Worm (Caenorhabditis elegans) whole organism, L3 larva: ENCODE results near the gene F59A6.4.

ENCODE experiments used
- daf-12 ChIP-seq: fragments of 150-350 bp; optimal IDR thresholded peaks from 2 replicates; lab custom pipeline; 2014; ENCODE audit warnings: missing biosample characterization, missing genetic modification reagents, missing genetic modification characterization
- elt-1 ChIP-seq: fragments of 150-350 bp; optimal IDR thresholded peaks from 2 replicates; lab custom pipeline; 2014; ENCODE audit warnings: missing biosample characterization, missing genetic modification characterization
- lin-39 ChIP-seq: fragments of 150-350 bp; optimal IDR thresholded peaks from 2 replicates; lab custom pipeline; 2018; ENCODE audit warnings: missing biosample characterization, missing genetic modification reagents, missing genetic modification characterization
- mml-1 ChIP-seq: fragments of 150-350 bp; sonication (generic microtip); optimal IDR thresholded peaks from 3 replicates; lab custom pipeline; 2014; ENCODE audit warnings: missing biosample characterization, missing genetic modification characterization

ce11 chrII:4984151-4984550, 20.7 kb upstream of the F59A6.4 start:
- TF ChIP-seq lin-39 (tag; lab: Kevin White, UChicago) (no peak), mml-1 (tag; lab: Kevin White, UChicago) (no peak), elt-1 (tag; lab: Kevin White, UChicago) (no peak), daf-12 (tag; lab: Kevin White, UChicago) (no peak)
